Worm (Caenorhabditis elegans) whole organism, young adult: ENCODE measurements around the gene erd-2.2.

ENCODE experiments used
- B0261.1 ChIP-seq: sonication (generic microtip); optimal IDR thresholded peaks from 2 replicates; lab custom pipeline; 2016; ENCODE audit warnings: mild to moderate bottlenecking, missing genetic modification characterization, moderate library complexity, missing compliant biosample characterization
- C17E4.6 ChIP-seq: fragments of 200-800 bp; sonication (Bioruptor generic); IDR thresholded peaks from 2 replicates; pipeline ENCODE4 v1.3.6; 2022; ENCODE audit warnings: missing genetic modification reagents, missing genetic modification characterization, missing compliant biosample characterization
- D2030.7 ChIP-seq: fragments of 200-800 bp; sonication (Bioruptor generic); IDR thresholded peaks from 2 replicates; pipeline ENCODE4 v1.3.6; 2022; ENCODE audit warnings: missing genetic modification reagents, missing genetic modification characterization, missing compliant biosample characterization
- F33H1.4 ChIP-seq: fragments of 200-800 bp; sonication (Bioruptor generic); IDR thresholded peaks from 2 replicates; pipeline ENCODE4 v1.3.6; 2022; ENCODE audit warnings: missing genetic modification reagents, missing genetic modification characterization, missing compliant biosample characterization
- F57A8.1 ChIP-seq: fragments of 200-800 bp; sonication (Bioruptor generic); optimal IDR thresholded peaks from 2 replicates; lab custom pipeline; 2018; ENCODE audit warnings: mild to moderate bottlenecking, missing genetic modification characterization, moderate library complexity, missing compliant biosample characterization
- K12H6.12 ChIP-seq: fragments of 200-800 bp; sonication (Bioruptor generic); optimal IDR thresholded peaks from 2 replicates; lab custom pipeline; 2018; ENCODE audit warnings: mild to moderate bottlenecking, missing genetic modification characterization, missing compliant biosample characterization
- Y53G8AR.9 ChIP-seq: fragments of 200-800 bp; sonication (Bioruptor generic); conservative IDR thresholded peaks from 2 replicates; pipeline ENCODE4 v1.3.6; 2022; ENCODE audit warnings: missing genetic modification reagents, missing genetic modification characterization, missing compliant biosample characterization
- Y79H2A.3 ChIP-seq: fragments of 200-800 bp; sonication (Bioruptor generic); conservative IDR thresholded peaks from 2 replicates; pipeline ENCODE4 v1.3.6; 2022; ENCODE audit warnings: missing genetic modification reagents, missing genetic modification characterization, missing compliant biosample characterization
- ZK185.1 ChIP-seq: sonication (generic microtip); optimal IDR thresholded peaks from 2 replicates; lab custom pipeline; 2016; ENCODE audit warnings: mild to moderate bottlenecking, missing genetic modification characterization, missing compliant biosample characterization; ENCODE audit not compliant: poor library complexity, severe bottlenecking
- aptf-2 ChIP-seq: fragments of 200-800 bp; sonication (Bioruptor generic); conservative IDR thresholded peaks from 2 replicates; pipeline ENCODE4 v1.3.6; 2022; ENCODE audit warnings: missing genetic modification reagents, missing genetic modification characterization, missing compliant biosample characterization
- attf-3 ChIP-seq: fragments of 200-800 bp; sonication (Bioruptor generic); conservative IDR thresholded peaks from 2 replicates; pipeline ENCODE4 v1.3.6; 2022; ENCODE audit warnings: missing genetic modification reagents, missing genetic modification characterization, missing compliant biosample characterization
- ccch-3 ChIP-seq: fragments of 200-800 bp; sonication (Bioruptor generic); optimal IDR thresholded peaks from 2 replicates; lab custom pipeline; 2018; ENCODE audit warnings: mild to moderate bottlenecking, missing genetic modification characterization, missing compliant biosample characterization
- cebp-1 ChIP-seq, 2 experiments: fragments of 200-800 bp in 1 of 2; sonication (Bioruptor generic) in 1 of 2; sonication (generic microtip) in 1 of 2; IDR thresholded peaks in 1 of 2; optimal IDR thresholded peaks in 1 of 2; 2 replicates each; pipeline versions ENCODE4 v1.3.6 to Lab custom; 2017 to 2022; ENCODE audit warnings: missing compliant biosample characterization in 2 of 2, missing genetic modification characterization in 2 of 2, mild to moderate bottlenecking in 1 of 2, missing genetic modification reagents in 1 of 2, moderate library complexity in 1 of 2
- ceh-40 ChIP-seq: fragments of 200-800 bp; sonication (Bioruptor generic); IDR thresholded peaks from 2 replicates; pipeline ENCODE4 v1.3.6; 2022; ENCODE audit warnings: missing genetic modification characterization, missing compliant biosample characterization
- chd-7 ChIP-seq: sonication (generic microtip); optimal IDR thresholded peaks from 2 replicates; lab custom pipeline; 2016; ENCODE audit warnings: mild to moderate bottlenecking, missing genetic modification characterization, moderate library complexity, missing compliant biosample characterization
- die-1 ChIP-seq: sonication (generic microtip); optimal IDR thresholded peaks from 2 replicates; lab custom pipeline; 2016; ENCODE audit warnings: missing genotype, mild to moderate bottlenecking, missing genetic modification characterization, missing compliant biosample characterization
- dox-1 ChIP-seq: fragments of 200-800 bp; sonication (Bioruptor generic); IDR thresholded peaks from 2 replicates; pipeline ENCODE4 v1.3.6; 2022; ENCODE audit warnings: missing genetic modification reagents, missing genetic modification characterization, missing compliant biosample characterization
- egrh-3 ChIP-seq: fragments of 200-800 bp; sonication (Bioruptor generic); IDR thresholded peaks from 2 replicates; pipeline ENCODE4 v1.3.6; 2022; ENCODE audit warnings: missing genetic modification reagents, missing genetic modification characterization, missing compliant biosample characterization
- fkh-3 ChIP-seq: sonication (generic microtip); optimal IDR thresholded peaks from 2 replicates; lab custom pipeline; 2016; ENCODE audit warnings: mild to moderate bottlenecking, missing genetic modification characterization, missing compliant biosample characterization
- hlh-26 ChIP-seq: fragments of 200-800 bp; sonication (Bioruptor generic); conservative IDR thresholded peaks from 2 replicates; pipeline ENCODE4 v1.3.6; 2022; ENCODE audit warnings: missing genetic modification reagents, missing genetic modification characterization, missing compliant biosample characterization
- hmg-1.2 ChIP-seq: fragments of 200-800 bp; sonication (Bioruptor generic); IDR thresholded peaks from 2 replicates; pipeline ENCODE4 v1.3.6; 2022; ENCODE audit warnings: missing genetic modification reagents, missing genetic modification characterization, missing compliant biosample characterization
- hmg-20 ChIP-seq: fragments of 200-800 bp; sonication (Bioruptor generic); IDR thresholded peaks from 2 replicates; pipeline ENCODE4 v1.3.6; 2022; ENCODE audit warnings: missing genetic modification reagents, missing genetic modification characterization, missing compliant biosample characterization
- hrde-1 ChIP-seq: sonication (generic microtip); optimal IDR thresholded peaks from 2 replicates; lab custom pipeline; 2016; ENCODE audit warnings: missing genetic modification characterization, mild to moderate bottlenecking, missing compliant biosample characterization, moderate library complexity, missing genotype, missing genetic modification reagents, borderline replicate concordance
- hsf-1 ChIP-seq: fragments of 200-800 bp; sonication (Bioruptor generic); IDR thresholded peaks from 2 replicates; pipeline ENCODE4 v1.3.6; 2022; ENCODE audit warnings: missing genetic modification reagents, missing genetic modification characterization, missing compliant biosample characterization
- let-526 ChIP-seq: fragments of 200-800 bp; sonication (Bioruptor generic); IDR thresholded peaks from 2 replicates; pipeline ENCODE4 v1.3.6; 2022; ENCODE audit warnings: missing genetic modification reagents, missing genetic modification characterization, missing compliant biosample characterization
- let-607 ChIP-seq, 2 experiments: fragments of 200-800 bp in 1 of 2; sonication (Bioruptor generic) in 1 of 2; sonication (generic microtip) in 1 of 2; optimal IDR thresholded peaks; 2 replicates each; lab custom pipeline; 2016 to 2018; ENCODE audit warnings: mild to moderate bottlenecking in 2 of 2, missing compliant biosample characterization in 2 of 2, missing genetic modification characterization in 2 of 2, moderate library complexity in 2 of 2, missing genotype in 1 of 2
- lin-26 ChIP-seq: fragments of 200-800 bp; sonication (Bioruptor generic); IDR thresholded peaks from 2 replicates; pipeline ENCODE4 v1.3.6; 2022; ENCODE audit warnings: missing genetic modification reagents, missing genetic modification characterization, missing compliant biosample characterization
- lin-40 ChIP-seq: sonication (generic microtip); optimal IDR thresholded peaks from 2 replicates; lab custom pipeline; 2016; ENCODE audit warnings: missing genetic modification characterization, mild to moderate bottlenecking, missing compliant biosample characterization, missing genotype, missing genetic modification reagents
- madf-6 ChIP-seq: fragments of 200-800 bp; sonication (Bioruptor generic); IDR thresholded peaks from 2 replicates; pipeline ENCODE4 v1.3.6; 2022; ENCODE audit warnings: missing genetic modification reagents, missing genetic modification characterization, missing compliant biosample characterization
- madf-8 ChIP-seq: fragments of 200-800 bp; sonication (Bioruptor generic); conservative IDR thresholded peaks from 2 replicates; pipeline ENCODE4 v1.3.6; 2022; ENCODE audit warnings: missing genetic modification reagents, missing genetic modification characterization, missing compliant biosample characterization
- mes-4 ChIP-seq: sonication (generic microtip); optimal IDR thresholded peaks from 2 replicates; lab custom pipeline; 2016; ENCODE audit warnings: missing genotype, missing genetic modification characterization, missing compliant biosample characterization
- nhr-120 ChIP-seq: fragments of 200-800 bp; sonication (Bioruptor generic); IDR thresholded peaks from 2 replicates; pipeline ENCODE4 v1.3.6; 2022; ENCODE audit warnings: missing genetic modification characterization, missing compliant biosample characterization
- nhr-27 ChIP-seq: fragments of 200-800 bp; sonication (Bioruptor generic); optimal IDR thresholded peaks from 2 replicates; lab custom pipeline; 2018; ENCODE audit warnings: mild to moderate bottlenecking, missing genetic modification characterization, moderate library complexity, missing compliant biosample characterization
- nhr-80 ChIP-seq: sonication (generic microtip); optimal IDR thresholded peaks from 2 replicates; lab custom pipeline; 2016; ENCODE audit warnings: missing genetic modification characterization, missing compliant biosample characterization
- pbrm-1 ChIP-seq: fragments of 200-800 bp; sonication (Bioruptor generic); IDR thresholded peaks from 2 replicates; pipeline ENCODE4 v1.3.6; 2022; ENCODE audit warnings: missing genetic modification reagents, missing genetic modification characterization, missing compliant biosample characterization
- rcor-1 ChIP-seq: fragments of 200-800 bp; sonication (Bioruptor generic); IDR thresholded peaks from 2 replicates; pipeline ENCODE4 v1.3.6; 2022; ENCODE audit warnings: missing genetic modification reagents, missing genetic modification characterization, missing compliant biosample characterization
- repo-1 ChIP-seq: sonication (generic microtip); optimal IDR thresholded peaks from 2 replicates; lab custom pipeline; 2017; ENCODE audit warnings: mild to moderate bottlenecking, missing genetic modification characterization, missing compliant biosample characterization
- snpc-1.1 ChIP-seq: sonication (generic microtip); optimal IDR thresholded peaks from 2 replicates; lab custom pipeline; 2017; ENCODE audit warnings: missing genetic modification characterization, mild to moderate bottlenecking, missing compliant biosample characterization, antibody characterized with exemption, moderate library complexity, missing genotype, missing genetic modification reagents; ENCODE audit not compliant: insufficient read depth
- snpc-3.4 ChIP-seq: sonication (generic microtip); optimal IDR thresholded peaks from 2 replicates; lab custom pipeline; 2017; ENCODE audit warnings: missing genetic modification characterization, mild to moderate bottlenecking, missing compliant biosample characterization, antibody characterized with exemption, moderate library complexity, missing genotype, missing genetic modification reagents
- somi-1 ChIP-seq: fragments of 200-800 bp; sonication (Bioruptor generic); optimal IDR thresholded peaks from 2 replicates; lab custom pipeline; 2018; ENCODE audit warnings: mild to moderate bottlenecking, missing genetic modification characterization, missing compliant biosample characterization
- unc-62 ChIP-seq: fragments of 150-350 bp; optimal IDR thresholded peaks from 2 replicates; lab custom pipeline; 2014; ENCODE audit warnings: missing biosample characterization, missing genetic modification reagents, missing genetic modification characterization
- zim-3 ChIP-seq: sonication (generic microtip); optimal IDR thresholded peaks from 2 replicates; lab custom pipeline; 2017; ENCODE audit warnings: mild to moderate bottlenecking, missing genetic modification characterization, moderate library complexity, missing compliant biosample characterization
- ztf-25 ChIP-seq: fragments of 200-800 bp; sonication (Bioruptor generic); IDR thresholded peaks from 2 replicates; pipeline ENCODE4 v1.3.6; 2022; ENCODE audit warnings: missing genetic modification reagents, missing genetic modification characterization, missing compliant biosample characterization

Gene erd-2.2

DNA sequence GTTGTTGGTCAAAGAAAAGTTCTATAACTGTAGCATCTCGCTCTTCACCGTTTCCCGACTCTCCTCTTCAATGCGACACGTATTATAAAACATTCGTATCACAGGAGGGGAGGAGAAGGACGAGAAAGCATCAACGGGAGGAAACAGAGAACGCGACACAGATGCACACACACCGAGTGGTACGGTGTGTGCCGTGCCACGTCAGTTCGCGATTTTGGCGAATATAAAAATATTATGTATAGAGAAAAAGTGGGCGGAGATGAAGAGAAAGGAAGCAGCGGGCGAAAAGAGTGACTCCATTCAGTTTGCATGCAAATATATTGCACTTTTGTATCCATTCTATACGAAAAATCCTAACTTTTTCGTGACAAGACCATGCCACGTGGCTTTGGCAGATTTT, 7.9 kb downstream of the erd-2.2 start (continued):
- TF ChIP-seq D2030.7 (GFP tag; lab: Robert Waterston, UW) (0 out of 2 replicates have a peak, but pooled peaks have one; percentile 35), let-607 (tag; optimal IDR thresholded peaks at IDR 0.05; lab: Kevin White, UChicago) (peak; percentile 77 to 79), Y79H2A.3 (GFP tag; lab: Robert Waterston, UW) (no peak), madf-6 (GFP tag; lab: Robert Waterston, UW) (peak; percentile 23; the same call in 1 of the 2 replicates), dox-1 (GFP tag; lab: Robert Waterston, UW) (peak; percentile 40; the same call in 1 of the 2 replicates), hrde-1 (tag; lab: Kevin White, UChicago) (peak; percentile 50), egrh-3 (GFP tag; lab: Robert Waterston, UW) (no peak), die-1 (peak; percentile 12)

DNA sequence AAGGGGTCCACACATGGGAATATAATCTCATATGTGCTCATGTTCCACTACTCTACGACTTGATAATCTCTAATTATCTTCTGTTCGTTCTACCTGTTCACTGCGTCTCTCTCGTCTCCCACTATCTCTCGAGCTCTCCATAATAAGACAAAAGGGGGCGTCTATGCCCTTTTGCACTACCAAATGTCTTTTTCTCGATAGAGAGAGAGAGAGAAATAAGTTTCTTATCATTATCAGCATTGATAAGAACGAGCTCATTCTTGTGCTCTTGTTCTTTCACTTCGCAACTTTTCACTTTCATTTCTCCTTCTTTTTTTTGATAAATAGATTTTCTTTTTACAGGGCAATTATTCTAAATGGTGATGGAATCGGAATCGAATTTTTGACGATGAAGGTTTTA, 9.1 kb downstream of the erd-2.2 start:
- TF ChIP-seq nhr-80 (tag; lab: Kevin White, UChicago): peak; percentile 88
- TF ChIP-seq F57A8.1 (GFP tag; lab: Kevin White, UChicago): no peak
- no peak for TF ChIP-seq cebp-1 (GFP tag; IDR thresholded peaks at IDR 0.05; lab: Robert Waterston, UW)
- no peak for TF ChIP-seq cebp-1 (tag; optimal IDR thresholded peaks at IDR 0.05; lab: Kevin White, UChicago)
- TF ChIP-seq somi-1 (GFP tag; lab: Kevin White, UChicago): no peak
- TF ChIP-seq let-526 (GFP tag; lab: Robert Waterston, UW): no peak
- TF ChIP-seq ZK185.1 (tag; lab: Kevin White, UChicago): peak; percentile 2
- TF ChIP-seq ccch-3 (GFP tag; lab: Kevin White, UChicago): no peak
- no peak for TF ChIP-seq zim-3 (tag; lab: Kevin White, UChicago)
- TF ChIP-seq B0261.1 (tag; lab: Kevin White, UChicago): no peak
- no peak for TF ChIP-seq mes-4 (tag; lab: Kevin White, UChicago)
- TF ChIP-seq hmg-1.2 (GFP tag; lab: Robert Waterston, UW): 0 out of 2 replicates have a peak, but pooled peaks have one; percentile 6
- no peak for TF ChIP-seq madf-8 (GFP tag; lab: Robert Waterston, UW)
- peak; percentile 55 for TF ChIP-seq dox-1 (GFP tag; lab: Robert Waterston, UW)
- no peak for TF ChIP-seq K12H6.12 (tag; lab: Kevin White, UChicago)
- TF ChIP-seq hmg-20 (GFP tag; lab: Robert Waterston, UW): no peak

DNA sequence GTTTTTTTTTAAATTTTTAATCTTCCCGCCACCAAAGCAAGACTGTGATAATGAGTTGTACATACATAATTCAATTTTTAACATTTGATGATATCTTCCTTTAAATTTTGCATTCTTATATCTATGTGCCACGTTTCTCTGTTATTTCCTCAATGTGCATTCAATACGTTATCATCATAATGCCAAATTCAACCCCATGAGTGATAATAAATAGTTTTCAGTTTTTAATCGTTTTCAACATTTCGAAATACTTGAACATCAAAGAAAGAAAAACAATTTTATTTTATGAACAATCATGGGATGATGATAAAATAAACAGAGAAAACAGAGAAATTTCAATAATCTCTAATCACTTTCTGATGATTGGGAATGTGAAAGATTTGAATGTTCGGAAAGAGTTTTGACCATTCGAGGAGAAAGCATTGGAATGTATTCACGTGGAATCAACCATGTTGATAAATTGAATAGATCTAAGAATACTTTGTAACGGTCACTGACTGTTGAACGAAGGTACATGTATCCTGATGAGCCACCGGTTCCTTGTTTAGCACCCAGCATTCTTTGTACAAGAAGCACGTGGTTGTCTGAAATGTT, 10.6 kb downstream of the erd-2.2 start:
- TF ChIP-seq rcor-1 (GFP tag; lab: Robert Waterston, UW) (no peak), ccch-3 (GFP tag; lab: Kevin White, UChicago) (no peak), F57A8.1 (GFP tag; lab: Kevin White, UChicago) (no peak), dox-1 (GFP tag; lab: Robert Waterston, UW) (no peak), pbrm-1 (GFP tag; lab: Robert Waterston, UW) (no peak), aptf-2 (no peak), nhr-120 (GFP tag; lab: Robert Waterston, UW) (no peak), chd-7 (tag; lab: Kevin White, UChicago) (peak; percentile 8), fkh-3 (tag; lab: Kevin White, UChicago) (no peak), F33H1.4 (GFP tag; lab: Robert Waterston, UW) (no peak), egrh-3 (GFP tag; lab: Robert Waterston, UW) (no peak), mes-4 (tag; lab: Kevin White, UChicago) (no peak), attf-3 (GFP tag; lab: Robert Waterston, UW) (no peak), snpc-1.1 (tag; lab: Kevin White, UChicago) (no peak), lin-26 (GFP tag; lab: Robert Waterston, UW) (no peak), Y53G8AR.9 (GFP tag; lab: Robert Waterston, UW) (no peak), repo-1 (tag; lab: Kevin White, UChicago) (peak; percentile 53), unc-62 (GFP tag; lab: Kevin White, UChicago) (no peak), hlh-26 (no peak), ceh-40 (GFP tag; lab: Robert Waterston, UW) (no peak), hsf-1 (GFP tag; lab: Robert Waterston, UW) (no peak), C17E4.6 (GFP tag; lab: Robert Waterston, UW) (no peak), ztf-25 (no peak), snpc-3.4 (no peak), lin-40 (no peak), nhr-27 (no peak)
